Worm (Caenorhabditis elegans) whole organism, young adult: Measurements from ENCODE around the gene F36H12.17.

Source experiments
- D2030.7 ChIP-seq: fragments of 200-800 bp; sonication (Bioruptor generic); IDR thresholded peaks from 2 replicates; pipeline ENCODE4 v1.3.6; 2022; ENCODE audit warnings: missing genetic modification reagents, missing genetic modification characterization, missing compliant biosample characterization
- F33H1.4 ChIP-seq: fragments of 200-800 bp; sonication (Bioruptor generic); IDR thresholded peaks from 2 replicates; pipeline ENCODE4 v1.3.6; 2022; ENCODE audit warnings: missing genetic modification reagents, missing genetic modification characterization, missing compliant biosample characterization
- F49E8.2 ChIP-seq: sonication (generic microtip); optimal IDR thresholded peaks from 3 replicates; lab custom pipeline; 2017; ENCODE audit warnings: missing genetic modification characterization, mild to moderate bottlenecking, missing compliant biosample characterization, antibody characterized with exemption, moderate library complexity; ENCODE audit not compliant: insufficient read depth
- F55B11.4 ChIP-seq: sonication (generic microtip); optimal IDR thresholded peaks from 2 replicates; lab custom pipeline; 2016; ENCODE audit warnings: missing compliant biosample characterization, missing genetic modification characterization, borderline replicate concordance; ENCODE audit not compliant: insufficient read depth
- K12H6.12 ChIP-seq: fragments of 200-800 bp; sonication (Bioruptor generic); optimal IDR thresholded peaks from 2 replicates; lab custom pipeline; 2018; ENCODE audit warnings: mild to moderate bottlenecking, missing genetic modification characterization, missing compliant biosample characterization
- T07F8.4 ChIP-seq: sonication (generic microtip); optimal IDR thresholded peaks from 2 replicates; lab custom pipeline; 2016; ENCODE audit warnings: mild to moderate bottlenecking, missing genetic modification characterization, moderate library complexity, missing compliant biosample characterization
- ZK185.1 ChIP-seq: sonication (generic microtip); optimal IDR thresholded peaks from 2 replicates; lab custom pipeline; 2016; ENCODE audit warnings: mild to moderate bottlenecking, missing genetic modification characterization, missing compliant biosample characterization; ENCODE audit not compliant: poor library complexity, severe bottlenecking
- aptf-2 ChIP-seq: fragments of 200-800 bp; sonication (Bioruptor generic); conservative IDR thresholded peaks from 2 replicates; pipeline ENCODE4 v1.3.6; 2022; ENCODE audit warnings: missing genetic modification reagents, missing genetic modification characterization, missing compliant biosample characterization
- aptf-3 ChIP-seq: fragments of 200-800 bp; sonication (Bioruptor generic); IDR thresholded peaks from 2 replicates; pipeline ENCODE4 v1.3.6; 2022; ENCODE audit warnings: missing genetic modification characterization, missing compliant biosample characterization
- atf-7 ChIP-seq: sonication (generic microtip); optimal IDR thresholded peaks from 2 replicates; lab custom pipeline; 2017; ENCODE audit warnings: mild to moderate bottlenecking, missing genetic modification characterization, missing compliant biosample characterization
- cebp-1 ChIP-seq, 2 experiments: fragments of 200-800 bp in 1 of 2; sonication (Bioruptor generic) in 1 of 2; sonication (generic microtip) in 1 of 2; IDR thresholded peaks in 1 of 2; optimal IDR thresholded peaks in 1 of 2; 2 replicates each; pipeline versions ENCODE4 v1.3.6 to Lab custom; 2017 to 2022; ENCODE audit warnings: missing compliant biosample characterization in 2 of 2, missing genetic modification characterization in 2 of 2, mild to moderate bottlenecking in 1 of 2, missing genetic modification reagents in 1 of 2, moderate library complexity in 1 of 2
- ceh-27 ChIP-seq: fragments of 200-800 bp; sonication (Bioruptor generic); optimal IDR thresholded peaks from 2 replicates; lab custom pipeline; 2018; ENCODE audit warnings: mild to moderate bottlenecking, missing genetic modification characterization, moderate library complexity, missing compliant biosample characterization
- dpff-1 ChIP-seq: sonication (generic microtip); optimal IDR thresholded peaks from 2 replicates; lab custom pipeline; 2017; ENCODE audit warnings: mild to moderate bottlenecking, missing genetic modification characterization, missing compliant biosample characterization
- efl-1 ChIP-seq: fragments of 150-350 bp; optimal IDR thresholded peaks from 2 replicates; lab custom pipeline; 2014; ENCODE audit warnings: missing biosample characterization, missing genetic modification reagents, missing genetic modification characterization
- egl-44 ChIP-seq: fragments of 200-800 bp; sonication (Bioruptor generic); IDR thresholded peaks from 2 replicates; pipeline ENCODE4 v1.3.6; 2022; ENCODE audit warnings: missing genetic modification reagents, missing genetic modification characterization, missing compliant biosample characterization
- egrh-3 ChIP-seq: fragments of 200-800 bp; sonication (Bioruptor generic); IDR thresholded peaks from 2 replicates; pipeline ENCODE4 v1.3.6; 2022; ENCODE audit warnings: missing genetic modification reagents, missing genetic modification characterization, missing compliant biosample characterization
- him-1 ChIP-seq: sonication (generic microtip); optimal IDR thresholded peaks from 2 replicates; lab custom pipeline; 2016; ENCODE audit warnings: missing genotype, missing genetic modification reagents, missing genetic modification characterization, missing compliant biosample characterization
- hlh-12 ChIP-seq: sonication (generic microtip); optimal IDR thresholded peaks from 2 replicates; lab custom pipeline; 2016; ENCODE audit warnings: missing genetic modification characterization, missing compliant biosample characterization
- hrde-1 ChIP-seq: sonication (generic microtip); optimal IDR thresholded peaks from 2 replicates; lab custom pipeline; 2016; ENCODE audit warnings: missing genetic modification characterization, mild to moderate bottlenecking, missing compliant biosample characterization, moderate library complexity, missing genotype, missing genetic modification reagents, borderline replicate concordance
- let-607 ChIP-seq, 2 experiments: fragments of 200-800 bp in 1 of 2; sonication (Bioruptor generic) in 1 of 2; sonication (generic microtip) in 1 of 2; optimal IDR thresholded peaks; 2 replicates each; lab custom pipeline; 2016 to 2018; ENCODE audit warnings: mild to moderate bottlenecking in 2 of 2, missing compliant biosample characterization in 2 of 2, missing genetic modification characterization in 2 of 2, moderate library complexity in 2 of 2, missing genotype in 1 of 2
- lin-26 ChIP-seq: fragments of 200-800 bp; sonication (Bioruptor generic); IDR thresholded peaks from 2 replicates; pipeline ENCODE4 v1.3.6; 2022; ENCODE audit warnings: missing genetic modification reagents, missing genetic modification characterization, missing compliant biosample characterization
- lin-40 ChIP-seq: sonication (generic microtip); optimal IDR thresholded peaks from 2 replicates; lab custom pipeline; 2016; ENCODE audit warnings: missing genetic modification characterization, mild to moderate bottlenecking, missing compliant biosample characterization, missing genotype, missing genetic modification reagents
- lsl-1 ChIP-seq: fragments of 200-800 bp; sonication (Bioruptor generic); optimal IDR thresholded peaks from 2 replicates; lab custom pipeline; 2018; ENCODE audit warnings: mild to moderate bottlenecking, missing genetic modification characterization, moderate library complexity, missing compliant biosample characterization
- madf-10 ChIP-seq: sonication (generic microtip); optimal IDR thresholded peaks from 2 replicates; lab custom pipeline; 2016; ENCODE audit warnings: mild to moderate bottlenecking, missing genetic modification characterization, missing compliant biosample characterization
- madf-3 ChIP-seq: fragments of 200-800 bp; sonication (Bioruptor generic); IDR thresholded peaks from 2 replicates; pipeline ENCODE4 v1.3.6; 2022; ENCODE audit warnings: missing genetic modification reagents, missing genetic modification characterization, missing compliant biosample characterization
- madf-6 ChIP-seq: fragments of 200-800 bp; sonication (Bioruptor generic); IDR thresholded peaks from 2 replicates; pipeline ENCODE4 v1.3.6; 2022; ENCODE audit warnings: missing genetic modification reagents, missing genetic modification characterization, missing compliant biosample characterization
- madf-8 ChIP-seq: fragments of 200-800 bp; sonication (Bioruptor generic); conservative IDR thresholded peaks from 2 replicates; pipeline ENCODE4 v1.3.6; 2022; ENCODE audit warnings: missing genetic modification reagents, missing genetic modification characterization, missing compliant biosample characterization
- nfya-2 ChIP-seq: fragments of 200-800 bp; sonication (Bioruptor generic); IDR thresholded peaks from 2 replicates; pipeline ENCODE4 v1.3.6; 2022; ENCODE audit warnings: missing genetic modification reagents, missing genetic modification characterization, missing compliant biosample characterization
- nhr-80 ChIP-seq: sonication (generic microtip); optimal IDR thresholded peaks from 2 replicates; lab custom pipeline; 2016; ENCODE audit warnings: missing genetic modification characterization, missing compliant biosample characterization
- nhr-90 ChIP-seq: sonication (generic microtip); optimal IDR thresholded peaks from 2 replicates; lab custom pipeline; 2016; ENCODE audit warnings: missing genotype, mild to moderate bottlenecking, missing genetic modification characterization, missing compliant biosample characterization
- pha-4 ChIP-seq: fragments of 150-350 bp; sonication (generic microtip); optimal IDR thresholded peaks from 2 replicates; lab custom pipeline; 2014; ENCODE audit warnings: missing biosample characterization, missing genetic modification reagents, missing genetic modification characterization
- rcor-1 ChIP-seq: fragments of 200-800 bp; sonication (Bioruptor generic); IDR thresholded peaks from 2 replicates; pipeline ENCODE4 v1.3.6; 2022; ENCODE audit warnings: missing genetic modification reagents, missing genetic modification characterization, missing compliant biosample characterization
- rec-8 ChIP-seq, 2 experiments: sonication (generic microtip); optimal IDR thresholded peaks; 2 replicates each; lab custom pipeline; 2016; ENCODE audit warnings: mild to moderate bottlenecking in 2 of 2, missing genetic modification characterization in 2 of 2, missing genetic modification reagents in 2 of 2, missing genotype in 2 of 2, missing biosample characterization in 1 of 2, missing compliant biosample characterization in 1 of 2, moderate library complexity in 1 of 2
- snpc-1.3 ChIP-seq: sonication (generic microtip); optimal IDR thresholded peaks from 2 replicates; lab custom pipeline; 2017; ENCODE audit warnings: missing genetic modification characterization, mild to moderate bottlenecking, missing compliant biosample characterization, antibody characterized with exemption, moderate library complexity, missing genotype, missing genetic modification reagents; ENCODE audit not compliant: insufficient read depth
- snpc-3.4 ChIP-seq: sonication (generic microtip); optimal IDR thresholded peaks from 2 replicates; lab custom pipeline; 2017; ENCODE audit warnings: missing genetic modification characterization, mild to moderate bottlenecking, missing compliant biosample characterization, antibody characterized with exemption, moderate library complexity, missing genotype, missing genetic modification reagents
- snpc-4 ChIP-seq, 5 experiments: fragments of 150-350 bp in 1 of 5; sonication (generic microtip) in 4 of 5; optimal IDR thresholded peaks; 2 replicates each; lab custom pipeline; 2014 to 2018; ENCODE audit warnings: missing genetic modification characterization in 5 of 5, missing biosample characterization in 3 of 5, antibody characterized with exemption in 2 of 5, mild to moderate bottlenecking in 2 of 5, missing compliant biosample characterization in 2 of 5, missing genotype in 2 of 5, moderate library complexity in 2 of 5, missing genetic modification reagents in 1 of 5
- tbp1 ChIP-seq: fragments of 200-800 bp; sonication (Bioruptor generic); optimal IDR thresholded peaks from 2 replicates; lab custom pipeline; 2018; ENCODE audit warnings: mild to moderate bottlenecking, missing genetic modification characterization, missing compliant biosample characterization
- xnd-1 ChIP-seq: sonication (generic microtip); optimal IDR thresholded peaks from 2 replicates; lab custom pipeline; 2016; ENCODE audit warnings: missing genotype, missing genetic modification reagents, missing genetic modification characterization, missing compliant biosample characterization
- ztf-22 ChIP-seq: fragments of 200-800 bp; sonication (Bioruptor generic); optimal IDR thresholded peaks from 2 replicates; lab custom pipeline; 2018; ENCODE audit warnings: mild to moderate bottlenecking, missing genetic modification characterization, moderate library complexity, missing compliant biosample characterization
- ztf-6 ChIP-seq: fragments of 200-800 bp; sonication (Bioruptor generic); IDR thresholded peaks from 2 replicates; pipeline ENCODE4 v1.3.6; 2022; ENCODE audit warnings: missing genetic modification reagents, missing genetic modification characterization, missing compliant biosample characterization

F36H12.17 gene

DNA sequence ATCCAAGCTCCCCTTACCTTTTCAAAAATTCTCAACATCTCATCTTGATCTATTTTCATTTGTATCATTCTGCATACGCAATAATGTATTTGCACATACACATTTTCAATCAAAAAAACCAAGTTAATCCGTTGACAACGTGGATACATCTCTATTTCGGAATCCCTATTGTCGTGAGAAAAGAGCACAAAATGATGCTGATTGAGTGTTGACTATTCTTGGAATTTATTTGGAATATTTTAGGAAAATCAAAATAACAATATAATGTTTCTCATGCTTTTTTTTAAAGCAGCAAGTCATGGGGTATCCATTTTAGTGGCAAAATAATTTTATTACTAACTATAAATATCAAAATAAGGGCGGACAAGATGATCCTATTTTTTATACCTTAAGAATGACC is 3.8 kb upstream of the F36H12.17 start:
- TF ChIP-seq him-1 (tag; lab: Kevin White, UChicago) (no peak), nhr-80 (tag; lab: Kevin White, UChicago) (no peak), atf-7 (tag; lab: Kevin White, UChicago) (no peak), lin-26 (GFP tag; lab: Robert Waterston, UW) (no peak), tbp1 (no peak), rcor-1 (GFP tag; lab: Robert Waterston, UW) (no peak), let-607 (tag; optimal IDR thresholded peaks at IDR 0.05; lab: Kevin White, UChicago) (no peak), ceh-27 (GFP tag; lab: Kevin White, UChicago) (no peak), lsl-1 (no peak), lin-40 (no peak), pha-4 (tag; lab: Kevin White, UChicago) (no peak), F49E8.2 (tag; lab: Kevin White, UChicago) (no peak)

DNA sequence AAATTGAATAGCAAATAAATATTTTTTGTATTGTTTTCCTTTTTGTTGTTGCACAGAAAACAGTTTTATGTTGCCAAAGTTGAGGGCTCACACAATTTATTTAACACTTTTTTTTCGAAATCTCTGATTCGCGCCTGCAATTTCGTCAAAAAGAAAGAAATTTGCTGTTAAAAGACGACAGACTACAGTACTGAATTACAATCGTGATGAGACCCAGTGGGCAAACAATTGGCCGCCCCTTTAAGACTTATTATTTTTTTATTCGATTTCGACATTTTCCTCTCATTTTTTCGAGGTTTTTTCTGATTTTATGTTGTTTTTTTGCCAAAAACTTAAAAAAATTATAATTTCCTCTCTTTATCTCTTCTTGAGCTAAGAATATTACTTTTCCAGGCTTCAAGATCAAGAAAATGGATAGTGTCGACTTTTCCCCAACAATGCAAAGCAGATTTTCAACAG is 3.5 kb downstream of the F36H12.17 start, which contains the start of gene slfl-4:
Gene slfl-4, plus strand, starts transcription at position 409 of the 459 bp plus-strand sequence.
- TF ChIP-seq ztf-6 (GFP tag; lab: Robert Waterston, UW) = no peak
- TF ChIP-seq F33H1.4 (GFP tag; lab: Robert Waterston, UW) = peak; percentile 78
- TF ChIP-seq F55B11.4 (tag; lab: Kevin White, UChicago) = no peak
- no peak for TF ChIP-seq madf-10 (tag; lab: Kevin White, UChicago)
- TF ChIP-seq T07F8.4 (tag; lab: Kevin White, UChicago) = no peak
- no peak for TF ChIP-seq D2030.7 (GFP tag; lab: Robert Waterston, UW)
- no peak for TF ChIP-seq hlh-12 (tag; lab: Kevin White, UChicago)
- TF ChIP-seq egrh-3 = no peak
- peak; percentile 59 for TF ChIP-seq madf-8 (GFP tag; lab: Robert Waterston, UW)
- no peak for TF ChIP-seq let-607 (tag; optimal IDR thresholded peaks at IDR 0.05; lab: Kevin White, UChicago)
- TF ChIP-seq tbp1 = no peak
- TF ChIP-seq xnd-1 = peak; percentile 31
- TF ChIP-seq ZK185.1 (tag; lab: Kevin White, UChicago) = no peak
- no peak for TF ChIP-seq aptf-3 (GFP tag; lab: Robert Waterston, UW)
- TF ChIP-seq snpc-1.3 = no peak
- TF ChIP-seq dpff-1 (tag; lab: Kevin White, UChicago) = no peak
- no peak for TF ChIP-seq cebp-1 (GFP tag; IDR thresholded peaks at IDR 0.05; lab: Robert Waterston, UW)
- TF ChIP-seq cebp-1 (tag; optimal IDR thresholded peaks at IDR 0.05; lab: Kevin White, UChicago) = no peak
- no peak for TF ChIP-seq atf-7 (tag; lab: Kevin White, UChicago)
- no peak for TF ChIP-seq snpc-4 (GFP tag; optimal IDR thresholded peaks at IDR 0.05; lab: Kevin White, UChicago)
- TF ChIP-seq snpc-4 (tag; optimal IDR thresholded peaks at IDR 0.05; lab: Kevin White, UChicago) = peak in 3 of 4 experiments; percentile 72 to 74 (median 73)
- TF ChIP-seq nhr-90 (tag; lab: Kevin White, UChicago) = no peak
- TF ChIP-seq lsl-1 = peak; percentile 80
- TF ChIP-seq madf-6 = peak; percentile 52; the same call in 1 of the 2 replicates
- peak; percentile 33 for TF ChIP-seq efl-1 (GFP tag; lab: Kevin White, UChicago)
- no peak for TF ChIP-seq hrde-1 (tag; lab: Kevin White, UChicago)
- TF ChIP-seq egl-44 = no peak

DNA sequence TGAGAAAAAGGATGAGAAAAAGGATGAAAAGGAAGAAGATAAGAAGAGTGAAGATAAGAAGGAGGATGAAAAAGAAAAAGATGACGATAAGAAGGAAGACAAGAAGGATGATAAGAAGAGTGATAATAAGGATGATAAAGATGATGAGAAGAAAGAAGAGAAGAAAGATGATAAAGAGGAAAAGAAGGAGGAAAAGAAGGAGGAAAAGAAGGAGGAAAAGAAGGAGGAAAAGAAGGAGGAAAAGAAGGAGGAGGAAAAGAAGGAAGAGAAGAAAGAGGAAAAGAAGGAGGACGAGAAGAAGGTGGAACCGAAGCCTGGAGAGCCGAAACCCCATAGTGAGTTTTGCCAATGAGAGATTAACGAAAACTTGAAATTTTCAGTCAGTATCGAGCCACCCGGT is 4.3 kb downstream of the F36H12.17 start:
- TF ChIP-seq rec-8 (tag; optimal IDR thresholded peaks at IDR 0.05; lab: Kevin White, UChicago) (no peak), K12H6.12 (tag; lab: Kevin White, UChicago) (no peak), ztf-22 (no peak), madf-3 (GFP tag; lab: Robert Waterston, UW) (no peak), snpc-3.4 (tag; lab: Kevin White, UChicago) (no peak), aptf-2 (GFP tag; lab: Robert Waterston, UW) (no peak), nfya-2 (GFP tag; lab: Robert Waterston, UW) (no peak), madf-8 (GFP tag; lab: Robert Waterston, UW) (no peak)
